Fruit fly (Drosophila melanogaster): Measurements from ENCODE around the gene heix.

The heix gene

DNA sequence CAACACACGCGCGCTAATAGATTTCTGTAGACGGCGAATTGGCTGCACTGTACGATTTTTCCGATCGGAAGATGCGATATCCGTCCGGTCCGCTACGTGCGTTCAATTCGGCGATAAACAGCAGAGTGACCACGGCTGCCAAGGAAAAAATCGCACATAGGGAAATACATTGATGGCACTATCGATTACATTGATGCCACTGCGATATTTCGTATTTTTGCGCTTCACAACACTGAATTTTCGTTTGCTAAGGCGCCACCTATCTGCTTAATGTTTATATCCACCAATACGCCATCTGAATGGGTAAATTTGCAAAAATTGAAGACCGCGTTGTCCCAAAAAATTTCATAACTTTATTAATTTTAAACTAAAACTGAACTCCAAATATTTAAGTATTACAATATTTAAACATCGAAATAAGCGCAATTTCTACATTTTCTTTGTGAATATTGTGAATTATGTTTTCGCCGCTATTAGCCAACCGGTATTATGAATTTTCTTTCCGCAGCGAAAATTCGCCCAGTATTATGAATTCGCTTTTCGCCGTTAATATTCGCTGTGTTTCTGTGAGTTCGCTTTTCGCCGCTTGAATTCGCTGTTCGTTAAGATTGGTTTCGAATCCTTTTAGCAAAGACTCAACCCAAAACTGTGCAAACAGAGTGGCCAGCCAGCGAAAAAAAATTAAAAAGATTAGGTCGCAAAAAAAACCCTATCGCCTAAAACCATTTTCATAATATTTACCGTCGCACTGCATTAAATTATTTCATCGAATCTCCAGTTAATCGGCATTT is 11.9 kb downstream of the heix start, which contains the start of the genes crp and pkaap (continued):
- TF ChIP-seq eg (GFP tag; IDR thresholded peaks at IDR 0.05) (no peak), Sox102F (GFP tag; optimal IDR thresholded peaks at IDR 0.05) (no peak), CG8632 (GFP tag; optimal IDR thresholded peaks at IDR 0.05) (no peak), ss (GFP tag; optimal IDR thresholded peaks at IDR 0.05) (peak; percentile 37 to 57), net (GFP tag; optimal IDR thresholded peaks at IDR 0.05) (peak; percentile 52), Eip78C (GFP tag) (peak; percentile 80), CG11294 (GFP tag; IDR thresholded peaks at IDR 0.05) (no peak), Ets96B (tag; optimal IDR thresholded peaks at IDR 0.05) (no peak), Sox14 (GFP tag; optimal IDR thresholded peaks at IDR 0.05) (peak; percentile 62), svp (GFP tag) (no peak)

DNA sequence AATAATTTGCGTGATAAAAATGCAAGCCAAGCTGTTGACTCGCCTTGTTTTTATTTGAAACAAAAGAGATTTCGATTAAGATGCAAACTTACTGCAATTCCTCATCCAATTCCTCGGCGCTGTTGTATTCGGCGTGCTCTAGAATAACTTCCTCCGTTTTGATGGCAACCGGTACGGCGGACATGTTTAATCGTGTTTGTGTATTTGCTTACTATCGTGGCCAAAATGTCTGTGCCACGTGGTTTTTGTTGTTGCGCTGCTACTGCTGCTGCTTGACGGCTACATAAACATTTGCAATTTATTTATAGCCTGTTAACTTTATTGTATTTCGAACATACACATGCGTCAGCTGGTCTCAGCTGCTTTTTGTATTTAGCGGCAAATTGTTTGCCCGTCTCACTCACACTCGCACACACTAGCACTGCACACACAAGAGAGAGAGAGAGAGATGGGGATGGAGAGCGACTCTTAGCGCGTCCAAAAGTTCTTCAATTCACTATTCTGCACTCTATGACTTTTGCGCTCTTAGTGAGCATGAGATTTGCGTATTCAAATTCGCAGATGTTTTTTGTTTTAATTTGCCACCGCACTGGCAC is 12.6 kb downstream of the heix start:
- peak; percentile 14 for TF ChIP-seq fkh (GFP tag; optimal IDR thresholded peaks at IDR 0.05)
- TF ChIP-seq net (GFP tag; optimal IDR thresholded peaks at IDR 0.05), result no peak
- no peak for TF ChIP-seq CG8119 (GFP tag; IDR thresholded peaks at IDR 0.05)
- peak; percentile 24 for TF ChIP-seq CG6276 (GFP tag; optimal IDR thresholded peaks at IDR 0.05)
- no peak for TF ChIP-seq svp (GFP tag)
- no peak for TF ChIP-seq Sox15 (GFP tag; optimal IDR thresholded peaks at IDR 0.05)
- TF ChIP-seq CG6808 (GFP tag; optimal IDR thresholded peaks at IDR 0.05), result no peak

DNA sequence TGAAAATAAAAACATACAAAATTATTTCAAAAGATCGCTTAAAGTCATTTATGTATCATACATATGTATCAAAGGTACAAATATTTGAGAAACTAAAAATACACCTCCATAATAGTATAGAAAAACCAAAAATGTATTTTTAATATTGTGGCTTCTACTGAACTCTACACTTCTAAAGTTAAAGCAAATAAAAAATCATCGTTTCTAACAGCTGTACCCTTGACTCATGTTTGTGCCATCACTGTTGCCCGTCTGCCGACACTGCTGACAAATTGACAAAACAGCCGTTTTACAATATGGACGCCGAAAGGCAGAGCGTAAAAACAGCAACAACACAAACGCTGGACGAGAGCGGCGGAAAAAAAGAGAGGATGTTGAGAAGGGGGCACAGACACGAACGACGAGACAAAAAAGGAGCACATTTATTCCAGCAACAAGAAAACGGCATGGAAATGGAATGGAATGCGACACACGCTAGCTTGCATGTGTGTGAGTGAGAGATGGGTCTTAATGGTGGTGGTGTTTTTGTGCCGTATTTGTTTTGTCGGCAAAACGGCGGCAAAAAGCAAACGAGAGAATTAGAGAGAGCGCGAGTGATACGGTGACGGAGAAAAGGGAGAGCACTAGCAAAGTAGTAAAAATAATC is 13.2 kb downstream of the heix start:
- peak; percentile 86 for TF ChIP-seq CG32006 (GFP tag; optimal IDR thresholded peaks at IDR 0.05)
- peak; percentile 92 for TF ChIP-seq Eip78C (GFP tag)
- TF ChIP-seq dac (GFP tag; optimal IDR thresholded peaks at IDR 0.05), result peak; percentile 49
- peak; percentile 67 for TF ChIP-seq CG11762 (GFP tag; optimal IDR thresholded peaks at IDR 0.05; ENCODE audit: insufficient read depth)
- peak; percentile 74 for TF ChIP-seq CG4318 (GFP tag; optimal IDR thresholded peaks at IDR 0.05)
- TF ChIP-seq CG3032 (tag; optimal IDR thresholded peaks at IDR 0.05), result peak; percentile 67
- TF ChIP-seq CG1621 (tag; optimal IDR thresholded peaks at IDR 0.05), result peak; percentile 52
- peak; percentile 68 for TF ChIP-seq Met (GFP tag; optimal IDR thresholded peaks at IDR 0.05)
- peak; percentile 67 for TF ChIP-seq OdsH (GFP tag; optimal IDR thresholded peaks at IDR 0.05)
- TF ChIP-seq CG10669 (GFP tag; optimal IDR thresholded peaks at IDR 0.05), result peak; percentile 75
- peak; percentile 17 for TF ChIP-seq CG7368 (GFP tag; optimal IDR thresholded peaks at IDR 0.05)
- TF ChIP-seq acj6 (GFP tag; optimal IDR thresholded peaks at IDR 0.05), result peak; percentile 72
- TF ChIP-seq CG6854 (GFP tag; optimal IDR thresholded peaks at IDR 0.05), result peak; percentile 60
- peak; percentile 66 for TF ChIP-seq topi (GFP tag; optimal IDR thresholded peaks at IDR 0.05)
- peak; percentile 58 to 60 for TF ChIP-seq ss (GFP tag; optimal IDR thresholded peaks at IDR 0.05)
- TF ChIP-seq Hr38 (GFP tag; optimal IDR thresholded peaks at IDR 0.05), result peak; percentile 14
- peak; percentile 77 for TF ChIP-seq CG3919 (GFP tag; optimal IDR thresholded peaks at IDR 0.05)
- no peak for TF ChIP-seq CG8119 (GFP tag; IDR thresholded peaks at IDR 0.05)
- TF ChIP-seq fd85E (GFP tag; optimal IDR thresholded peaks at IDR 0.05), result no peak
- TF ChIP-seq fd59A (GFP tag; optimal IDR thresholded peaks at IDR 0.05), result peak; percentile 40
- TF ChIP-seq esn (GFP tag; optimal IDR thresholded peaks at IDR 0.05), result peak; percentile 62
- TF ChIP-seq Sox102F (GFP tag; optimal IDR thresholded peaks at IDR 0.05), result peak; percentile 65
- TF ChIP-seq Blimp-1 (GFP tag; optimal IDR thresholded peaks at IDR 0.05), result no peak
- peak; percentile 65 for TF ChIP-seq CG34406 (GFP tag; optimal IDR thresholded peaks at IDR 0.05)
- TF ChIP-seq fkh (GFP tag; optimal IDR thresholded peaks at IDR 0.05), result peak; percentile 57
- no peak for TF ChIP-seq Gug (GFP tag; IDR thresholded peaks at IDR 0.05)
- peak; percentile 61 for TF ChIP-seq CG6792 (GFP tag; optimal IDR thresholded peaks at IDR 0.05)
- TF ChIP-seq vri (GFP tag; optimal IDR thresholded peaks at IDR 0.05), result peak; percentile 48
- peak; percentile 46 for TF ChIP-seq Ets21C (GFP tag; optimal IDR thresholded peaks at IDR 0.05)
- TF ChIP-seq CG15336 (GFP tag; IDR thresholded peaks at IDR 0.05), result no peak
- TF ChIP-seq eg (GFP tag; IDR thresholded peaks at IDR 0.05), result no peak
- peak; percentile 80 for TF ChIP-seq net (GFP tag; optimal IDR thresholded peaks at IDR 0.05)
- TF ChIP-seq CG11294 (GFP tag; IDR thresholded peaks at IDR 0.05), result no peak
- TF ChIP-seq CG6276 (GFP tag; optimal IDR thresholded peaks at IDR 0.05), result peak; percentile 83
- TF ChIP-seq cyc (GFP tag; optimal IDR thresholded peaks at IDR 0.05), result peak; percentile 45
- TF ChIP-seq CG31627 (GFP tag; optimal IDR thresholded peaks at IDR 0.05), result peak; percentile 60
- peak; percentile 53 for TF ChIP-seq Lpt (GFP tag; optimal IDR thresholded peaks at IDR 0.05)

All from whole organism, prepupa.